Worm (Caenorhabditis elegans) whole organism, L3 larva: ENCODE results near the gene Y42A5A.3.

Source experiments
- ceh-16 ChIP-seq: sonication (generic microtip); optimal IDR thresholded peaks from 2 replicates; lab custom pipeline; 2017; ENCODE audit warnings: missing biosample characterization, missing genetic modification characterization
- elt-1 ChIP-seq: fragments of 150-350 bp; optimal IDR thresholded peaks from 2 replicates; lab custom pipeline; 2014; ENCODE audit warnings: missing biosample characterization, missing genetic modification characterization
- elt-2 ChIP-seq: sonication (generic microtip); optimal IDR thresholded peaks from 2 replicates; lab custom pipeline; 2016; ENCODE audit warnings: missing genetic modification reagents, mild to moderate bottlenecking, missing genetic modification characterization, missing compliant biosample characterization
- elt-3 ChIP-seq, 3 experiments: fragments of 150-350 bp in 1 of 3; sonication (generic microtip) in 2 of 3; optimal IDR thresholded peaks; 2 replicates in 2 of 3; 4 replicates in 1 of 3; lab custom pipeline; 2014 to 2017; ENCODE audit warnings: missing biosample characterization in 3 of 3, missing genetic modification characterization in 3 of 3
- lin-39 ChIP-seq: fragments of 150-350 bp; optimal IDR thresholded peaks from 2 replicates; lab custom pipeline; 2018; ENCODE audit warnings: missing biosample characterization, missing genetic modification reagents, missing genetic modification characterization
- nfya-1 ChIP-seq: sonication (generic microtip); optimal IDR thresholded peaks from 2 replicates; lab custom pipeline; 2017; ENCODE audit warnings: missing genetic modification characterization, mild to moderate bottlenecking, missing compliant biosample characterization, antibody characterized with exemption, moderate library complexity; ENCODE audit not compliant: insufficient read depth
- nhr-12 ChIP-seq: fragments of 150-350 bp; optimal IDR thresholded peaks from 2 replicates; lab custom pipeline; 2014; ENCODE audit warnings: missing biosample characterization, missing genetic modification characterization
- nhr-28 ChIP-seq: fragments of 150-350 bp; optimal IDR thresholded peaks from 2 replicates; lab custom pipeline; 2014; ENCODE audit warnings: missing biosample characterization, missing genetic modification characterization
- nhr-76 ChIP-seq: fragments of 150-350 bp; sonication (generic microtip); optimal IDR thresholded peaks from 5 replicates; lab custom pipeline; 2014; ENCODE audit warnings: missing biosample characterization, missing genetic modification characterization
- nhr-77 ChIP-seq: fragments of 150-350 bp; optimal IDR thresholded peaks from 2 replicates; lab custom pipeline; 2014; ENCODE audit warnings: missing biosample characterization, missing genetic modification characterization
- unc-62 ChIP-seq: fragments of 150-350 bp; sonication (generic microtip); optimal IDR thresholded peaks from 4 replicates; lab custom pipeline; 2014; ENCODE audit warnings: missing biosample characterization, missing genetic modification reagents, missing genetic modification characterization

DNA sequence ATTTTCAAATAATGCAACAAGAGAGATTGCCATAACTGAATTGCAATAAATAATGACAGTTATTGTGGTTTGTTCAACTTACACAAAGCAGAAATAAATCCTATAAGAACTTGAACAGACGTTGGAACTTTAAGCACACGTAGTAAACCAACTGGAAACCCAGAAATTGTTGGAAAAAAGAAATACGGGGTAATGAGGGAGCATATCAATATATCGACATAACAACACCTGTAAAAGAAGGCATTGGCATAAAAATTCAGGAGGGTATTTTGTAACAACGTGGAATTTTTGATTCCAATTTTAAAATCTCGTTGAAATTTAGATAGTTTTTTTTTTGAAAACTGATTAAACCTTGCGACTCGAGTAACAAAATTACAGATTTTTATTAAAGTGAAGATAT is 39.3 kb downstream of the Y42A5A.3 start:
- TF ChIP-seq unc-62 (GFP tag; lab: Kevin White, UChicago), result no peak
- TF ChIP-seq nhr-12 (tag; lab: Kevin White, UChicago), result no peak
- no peak for TF ChIP-seq nhr-76 (tag; lab: Kevin White, UChicago)
- TF ChIP-seq nfya-1 (tag; lab: Kevin White, UChicago), result no peak
- no peak for TF ChIP-seq nhr-28
- no peak for TF ChIP-seq nhr-77 (tag; lab: Kevin White, UChicago)
- no peak for TF ChIP-seq lin-39 (tag; lab: Kevin White, UChicago)
- TF ChIP-seq elt-2 (tag; lab: Kevin White, UChicago), result no peak
- no peak for TF ChIP-seq elt-3 (tag; optimal IDR thresholded peaks at IDR 0.05; lab: Kevin White, UChicago)
- TF ChIP-seq elt-1 (tag; lab: Kevin White, UChicago), result no peak
- no peak for TF ChIP-seq ceh-16 (tag; lab: Kevin White, UChicago)
